Worm (Caenorhabditis elegans) whole organism, mixed stage, embryonic: ENCODE results near the gene K04G7.1.

Source experiments
- lin-13 ChIP-seq: fragments of 150-350 bp; optimal IDR thresholded peaks from 2 replicates; lab custom pipeline; 2014; ENCODE audit warnings: missing biosample characterization, missing genetic modification characterization
- pha-4 ChIP-seq: fragments of 150-350 bp; optimal IDR thresholded peaks from 2 replicates; lab custom pipeline; 2018; ENCODE audit warnings: missing biosample characterization, missing genetic modification reagents, missing genetic modification characterization
- unc-62 ChIP-seq: fragments of 150-350 bp; optimal IDR thresholded peaks from 2 replicates; lab custom pipeline; 2014; ENCODE audit warnings: missing biosample characterization, missing genetic modification reagents, missing genetic modification characterization
- ztf-11 ChIP-seq: fragments of 150-350 bp; optimal IDR thresholded peaks from 2 replicates; lab custom pipeline; 2014; ENCODE audit warnings: missing biosample characterization, missing genetic modification characterization

ce11 chrIII:7185473-7185872, 23.0 kb downstream of the K04G7.1 start, which contains the start of gene F37C12.14:
- no peak for TF ChIP-seq ztf-11 (tag; lab: Kevin White, UChicago)
- TF ChIP-seq lin-13 (tag; lab: Kevin White, UChicago), result no peak
- no peak for TF ChIP-seq pha-4 (tag; lab: Kevin White, UChicago)
- TF ChIP-seq unc-62 (GFP tag; lab: Kevin White, UChicago), result no peak
